Worm (Caenorhabditis elegans) whole organism, L2 larva: ENCODE data around the gene smcr-8.
A peak's percentile ranks its signal among the peaks of the same experiment; 100 is the strongest.

Experiments used
- C34F6.9 ChIP-seq: fragments of 150-350 bp; optimal IDR thresholded peaks from 2 replicates; lab custom pipeline; 2014; ENCODE audit warnings: missing biosample characterization, missing genetic modification characterization
- F13H6.1 ChIP-seq: sonication (generic microtip); optimal IDR thresholded peaks from 2 replicates; lab custom pipeline; 2016; ENCODE audit warnings: missing genetic modification characterization, missing compliant biosample characterization
- R02D3.7 ChIP-seq: fragments of 150-350 bp; optimal IDR thresholded peaks from 2 replicates; lab custom pipeline; 2014; ENCODE audit warnings: missing biosample characterization, missing genetic modification characterization
- Y55F3AM.14 ChIP-seq: fragments of 200-800 bp; sonication (Bioruptor generic); optimal IDR thresholded peaks from 2 replicates; lab custom pipeline; 2018; ENCODE audit warnings: mild to moderate bottlenecking, missing genetic modification characterization, missing compliant biosample characterization
- alr-1 ChIP-seq: fragments of 150-350 bp; optimal IDR thresholded peaks from 2 replicates; lab custom pipeline; 2014; ENCODE audit warnings: missing biosample characterization, missing genetic modification characterization
- aly-2 ChIP-seq: fragments of 150-350 bp; optimal IDR thresholded peaks from 2 replicates; lab custom pipeline; 2014; ENCODE audit warnings: missing biosample characterization, missing genetic modification characterization
- ama-1 ChIP-seq: fragments of 150-350 bp; optimal IDR thresholded peaks from 2 replicates; lab custom pipeline; 2018; ENCODE audit warnings: inconsistent platforms
- blmp-1 ChIP-seq: sonication (generic microtip); optimal IDR thresholded peaks from 2 replicates; lab custom pipeline; 2017; ENCODE audit warnings: missing genetic modification characterization, mild to moderate bottlenecking, missing compliant biosample characterization, antibody characterized with exemption, moderate library complexity; ENCODE audit not compliant: insufficient read depth
- ceh-16 ChIP-seq: fragments of 150-350 bp; optimal IDR thresholded peaks from 2 replicates; lab custom pipeline; 2014; ENCODE audit warnings: missing biosample characterization, missing genetic modification characterization
- ceh-82 ChIP-seq: fragments of 150-350 bp; optimal IDR thresholded peaks from 2 replicates; lab custom pipeline; 2014; ENCODE audit warnings: missing biosample characterization, missing genetic modification characterization
- crh-2 ChIP-seq: sonication (generic microtip); optimal IDR thresholded peaks from 2 replicates; lab custom pipeline; 2017; ENCODE audit warnings: missing biosample characterization, missing genetic modification characterization
- dmd-4 ChIP-seq: sonication (generic microtip); optimal IDR thresholded peaks from 2 replicates; lab custom pipeline; 2017; ENCODE audit warnings: missing biosample characterization, missing genetic modification characterization
- elt-1 ChIP-seq: fragments of 150-350 bp; optimal IDR thresholded peaks from 2 replicates; lab custom pipeline; 2014; ENCODE audit warnings: missing biosample characterization, missing genetic modification characterization
- elt-3 ChIP-seq: sonication (generic microtip); optimal IDR thresholded peaks from 2 replicates; lab custom pipeline; 2017; ENCODE audit warnings: missing biosample characterization, missing genetic modification characterization
- fos-1 ChIP-seq: fragments of 150-350 bp; optimal IDR thresholded peaks from 2 replicates; lab custom pipeline; 2014; ENCODE audit warnings: missing biosample characterization, missing genetic modification characterization
- lin-11 ChIP-seq: fragments of 150-350 bp; sonication (generic microtip); optimal IDR thresholded peaks from 2 replicates; lab custom pipeline; 2014; ENCODE audit warnings: missing biosample characterization, missing genetic modification characterization, inconsistent platforms, mixed read lengths
- lin-13 ChIP-seq: fragments of 150-350 bp; optimal IDR thresholded peaks from 2 replicates; lab custom pipeline; 2014; ENCODE audit warnings: missing biosample characterization, missing genetic modification reagents, missing genetic modification characterization
- lin-39 ChIP-seq: fragments of 150-350 bp; optimal IDR thresholded peaks from 2 replicates; lab custom pipeline; 2014; ENCODE audit warnings: missing biosample characterization, missing genetic modification reagents, missing genetic modification characterization
- lsy-2 ChIP-seq, 2 experiments: fragments of 150-350 bp in 1 of 2; sonication (generic microtip) in 1 of 2; optimal IDR thresholded peaks; 2 replicates each; lab custom pipeline; 2014 to 2017; ENCODE audit warnings: missing biosample characterization in 2 of 2, missing genetic modification characterization in 2 of 2
- mab-5 ChIP-seq: fragments of 150-350 bp; optimal IDR thresholded peaks from 2 replicates; lab custom pipeline; 2014; ENCODE audit warnings: missing biosample characterization, missing genetic modification characterization
- mdl-1 ChIP-seq, 2 experiments: fragments of 150-350 bp in 1 of 2; sonication (generic microtip) in 1 of 2; optimal IDR thresholded peaks; 2 replicates each; lab custom pipeline; 2017; ENCODE audit warnings: missing biosample characterization in 2 of 2, missing genetic modification characterization in 2 of 2
- nhr-10 ChIP-seq: sonication (generic microtip); optimal IDR thresholded peaks from 2 replicates; lab custom pipeline; 2017; ENCODE audit warnings: missing biosample characterization, missing genetic modification characterization
- nhr-11 ChIP-seq: fragments of 150-350 bp; optimal IDR thresholded peaks from 2 replicates; lab custom pipeline; 2014; ENCODE audit warnings: missing biosample characterization, missing genetic modification characterization
- nhr-12 ChIP-seq: fragments of 150-350 bp; optimal IDR thresholded peaks from 2 replicates; lab custom pipeline; 2014; ENCODE audit warnings: missing biosample characterization, missing genetic modification characterization
- nhr-129 ChIP-seq: fragments of 150-350 bp; optimal IDR thresholded peaks from 2 replicates; lab custom pipeline; 2014; ENCODE audit warnings: missing biosample characterization, missing genetic modification characterization
- nhr-21 ChIP-seq: fragments of 150-350 bp; optimal IDR thresholded peaks from 2 replicates; lab custom pipeline; 2014; ENCODE audit warnings: missing biosample characterization, missing genetic modification characterization
- nhr-23 ChIP-seq: fragments of 150-350 bp; optimal IDR thresholded peaks from 2 replicates; lab custom pipeline; 2014; ENCODE audit warnings: missing biosample characterization, missing genetic modification reagents, missing genetic modification characterization
- nhr-237 ChIP-seq: fragments of 150-350 bp; optimal IDR thresholded peaks from 2 replicates; lab custom pipeline; 2014; ENCODE audit warnings: missing biosample characterization, missing genetic modification characterization
- nhr-25 ChIP-seq: fragments of 150-350 bp; sonication (generic microtip); optimal IDR thresholded peaks from 3 replicates; lab custom pipeline; 2014; ENCODE audit warnings: missing biosample characterization, missing genetic modification characterization
- nhr-77 ChIP-seq: fragments of 150-350 bp; optimal IDR thresholded peaks from 2 replicates; lab custom pipeline; 2014; ENCODE audit warnings: missing biosample characterization, missing genetic modification characterization
- peb-1 ChIP-seq: fragments of 150-350 bp; optimal IDR thresholded peaks from 2 replicates; lab custom pipeline; 2014; ENCODE audit warnings: missing biosample characterization, missing genetic modification characterization
- sem-4 ChIP-seq: fragments of 150-350 bp; optimal IDR thresholded peaks from 2 replicates; lab custom pipeline; 2014; ENCODE audit warnings: missing biosample characterization, missing genetic modification reagents, missing genetic modification characterization
- skn-1 ChIP-seq: sonication (generic microtip); optimal IDR thresholded peaks from 2 replicates; lab custom pipeline; 2017; ENCODE audit warnings: missing biosample characterization, missing genetic modification characterization
- snpc-4 ChIP-seq: fragments of 150-350 bp; optimal IDR thresholded peaks from 2 replicates; lab custom pipeline; 2014; ENCODE audit warnings: missing biosample characterization, missing genetic modification characterization
- unc-39 ChIP-seq: fragments of 150-350 bp; optimal IDR thresholded peaks from 2 replicates; lab custom pipeline; 2014; ENCODE audit warnings: missing biosample characterization, missing genetic modification characterization
- unc-55 ChIP-seq: fragments of 150-350 bp; sonication (generic microtip); optimal IDR thresholded peaks from 3 replicates; lab custom pipeline; 2014; ENCODE audit warnings: missing biosample characterization, missing genetic modification reagents, missing genetic modification characterization
- zag-1 ChIP-seq: fragments of 150-350 bp; optimal IDR thresholded peaks from 2 replicates; lab custom pipeline; 2014; ENCODE audit warnings: missing biosample characterization, missing genetic modification characterization
- ztf-1 ChIP-seq: fragments of 200-800 bp; sonication (Bioruptor generic); conservative IDR thresholded peaks from 2 replicates; pipeline ENCODE4 v1.3.6; 2022; ENCODE audit warnings: missing genetic modification characterization, missing compliant biosample characterization
- ztf-11 ChIP-seq: sonication (generic microtip); optimal IDR thresholded peaks from 2 replicates; lab custom pipeline; 2017; ENCODE audit warnings: missing biosample characterization, missing genetic modification characterization
- ztf-4 ChIP-seq: fragments of 150-350 bp; optimal IDR thresholded peaks from 2 replicates; lab custom pipeline; 2014; ENCODE audit warnings: missing biosample characterization, missing genetic modification characterization

smcr-8 gene

ce11 chrIII:4962886-4963285 lies 36.3 kb upstream of the smcr-8 start, which contains the start of gene C27F2.9 (continued):
- TF ChIP-seq F13H6.1 (tag; lab: Kevin White, UChicago) (peak; percentile 85), nhr-77 (tag; lab: Kevin White, UChicago) (peak; percentile 76), dmd-4 (tag; lab: Kevin White, UChicago) (peak; percentile 27), elt-3 (tag; lab: Kevin White, UChicago) (no peak), ceh-82 (tag; lab: Kevin White, UChicago) (peak; percentile 36), nhr-23 (tag; lab: Kevin White, UChicago) (no peak), nhr-21 (tag; lab: Kevin White, UChicago) (peak; percentile 75), snpc-4 (peak; percentile 71), nhr-12 (tag; lab: Kevin White, UChicago) (no peak), ama-1 (lab: Kevin White, UChicago) (peak; percentile 73), lin-13 (GFP tag; lab: Kevin White, UChicago) (peak; percentile 89), mab-5 (tag; lab: Kevin White, UChicago) (peak; percentile 84), sem-4 (peak; percentile 80), nhr-11 (tag; lab: Kevin White, UChicago) (no peak)

- TF ChIP-seq C34F6.9 (no peak), ztf-1 (GFP tag; lab: Robert Waterston, UW) (no peak), peb-1 (tag; lab: Kevin White, UChicago) (no peak), ceh-16 (no peak)
- TF ChIP-seq, all 48 proteins: peak for 0
Measured at ce11 chrIII:4965271-4965670, 33.9 kb upstream of the smcr-8 start, which contains the start of gene nca-2. TSS of gene nca-2 (plus strand) at chrIII:4965571.

ce11 chrIII:4967236-4967635 lies 31.9 kb upstream of the smcr-8 start:
- TF ChIP-seq alr-1 (tag; lab: Kevin White, UChicago) (no peak), ama-1 (lab: Kevin White, UChicago) (no peak), elt-1 (tag; lab: Kevin White, UChicago) (no peak), fos-1 (tag; lab: Kevin White, UChicago) (no peak), lin-11 (no peak), nhr-10 (tag; lab: Kevin White, UChicago) (no peak), R02D3.7 (no peak), nhr-237 (tag; lab: Kevin White, UChicago) (no peak), mdl-1 (tag; optimal IDR thresholded peaks at IDR 0.05; lab: Kevin White, UChicago) (no peak), nhr-77 (tag; lab: Kevin White, UChicago) (no peak), ztf-1 (GFP tag; lab: Robert Waterston, UW) (no peak), nhr-25 (tag; lab: Kevin White, UChicago) (no peak), unc-39 (tag; lab: Kevin White, UChicago) (no peak), nhr-11 (tag; lab: Kevin White, UChicago) (no peak), mab-5 (tag; lab: Kevin White, UChicago) (no peak), C34F6.9 (peak; percentile 29), snpc-4 (no peak), ztf-4 (tag; lab: Kevin White, UChicago) (no peak), unc-55 (GFP tag; lab: Kevin White, UChicago) (no peak), zag-1 (tag; lab: Kevin White, UChicago) (peak; percentile 49), lsy-2 (tag; optimal IDR thresholded peaks at IDR 0.05; lab: Kevin White, UChicago) (peak in 1 of 2 experiments; percentile 26), blmp-1 (tag; lab: Kevin White, UChicago) (no peak), skn-1 (tag; lab: Kevin White, UChicago) (no peak), elt-3 (tag; lab: Kevin White, UChicago) (no peak), aly-2 (tag; lab: Kevin White, UChicago) (no peak), lin-39 (tag; lab: Kevin White, UChicago) (no peak)
- TF ChIP-seq, all 48 proteins: peak for 3

- TF ChIP-seq peb-1 (tag; lab: Kevin White, UChicago) (no peak), lsy-2 (tag; optimal IDR thresholded peaks at IDR 0.05; lab: Kevin White, UChicago) (peak in 1 of 2 experiments; percentile 32), nhr-23 (tag; lab: Kevin White, UChicago) (no peak), ztf-11 (no peak), elt-3 (tag; lab: Kevin White, UChicago) (no peak), skn-1 (tag; lab: Kevin White, UChicago) (no peak), nhr-12 (tag; lab: Kevin White, UChicago) (no peak), aly-2 (tag; lab: Kevin White, UChicago) (no peak), C34F6.9 (peak; percentile 41), sem-4 (no peak), nhr-129 (tag; lab: Kevin White, UChicago) (peak; percentile 2), crh-2 (tag; lab: Kevin White, UChicago) (no peak), ztf-4 (tag; lab: Kevin White, UChicago) (no peak), Y55F3AM.14 (GFP tag; lab: Kevin White, UChicago) (no peak)
Measured at ce11 chrIII:4968146-4968545, 31.0 kb upstream of the smcr-8 start.
